Worm (Caenorhabditis elegans): ENCODE measurements around the gene cest-30.

- TF ChIP-seq him-1 (tag; optimal IDR thresholded peaks at IDR 0.05) (no peak), dao-5 (tag; optimal IDR thresholded peaks at IDR 0.05) (no peak)
Observed at ce11 chrV:5311635-5312034, 48.7 kb upstream of the cest-30 start, which contains the start of gene C10G8.4.
